Worm (Caenorhabditis elegans): ENCODE data around the gene lin-3.

ce11 chrIV:11089527-11089926, 35.4 kb downstream of the lin-3 start, which contains the start of gene M7.7:
- TF ChIP-seq hmbx-1 (tag; optimal IDR thresholded peaks at IDR 0.05), result no peak
- no peak for TF ChIP-seq B0310.2 (tag; optimal IDR thresholded peaks at IDR 0.05)
- no peak for TF ChIP-seq ama-1 (optimal IDR thresholded peaks at IDR 0.05)
- TF ChIP-seq scrt-1 (GFP tag; IDR thresholded peaks at IDR 0.05), result no peak
- TF ChIP-seq ceh-13 (GFP tag; optimal IDR thresholded peaks at IDR 0.05), result no peak
- no peak for TF ChIP-seq aly-1 (tag; optimal IDR thresholded peaks at IDR 0.05)
- TF ChIP-seq hmg-4 (GFP tag; optimal IDR thresholded peaks at IDR 0.05), result no peak
- no peak for TF ChIP-seq pes-1 (GFP tag; IDR thresholded peaks at IDR 0.05)
- no peak for TF ChIP-seq tbx-11 (GFP tag; IDR thresholded peaks at IDR 0.05)

All from whole organism, early embryonic.